Fruit fly (Drosophila melanogaster): ENCODE measurements around the gene rtp.

rtp gene

DNA sequence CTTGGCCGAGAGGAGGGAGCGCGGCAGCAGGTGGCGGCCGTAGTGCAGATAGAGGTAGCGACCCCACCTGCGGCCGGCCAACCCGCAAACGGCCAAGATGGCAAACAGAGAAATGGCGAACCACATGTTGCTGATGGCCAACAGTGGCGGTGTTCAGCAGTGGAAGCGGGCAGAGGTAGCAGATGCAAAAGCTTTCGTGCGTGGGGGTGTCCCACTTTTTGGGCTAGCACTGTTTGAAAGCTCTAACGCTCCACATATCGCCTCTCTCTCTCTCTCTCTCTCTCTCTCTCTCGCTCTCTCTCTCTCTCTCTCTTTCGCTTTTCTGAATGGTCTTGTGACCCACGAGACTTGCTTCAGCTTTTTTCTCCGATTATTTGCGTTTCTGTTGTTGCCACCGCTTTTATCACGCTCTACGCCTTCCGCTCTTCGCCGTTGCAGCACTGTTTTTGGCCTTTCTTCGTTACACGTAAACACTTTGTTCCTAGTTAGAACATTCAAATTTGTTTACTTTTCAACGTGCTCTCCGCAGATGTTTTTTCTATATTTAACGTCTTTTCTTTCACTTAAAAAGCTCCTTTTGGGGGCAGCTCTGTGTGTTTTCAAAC, 45.7 kb upstream of the rtp start (continued):
- TF ChIP-seq Vsx2 (GFP tag; optimal IDR thresholded peaks at IDR 0.05; ENCODE audit: partially characterized antibody) (peak; percentile 66), Dfd (GFP tag; optimal IDR thresholded peaks at IDR 0.05) (no peak), Rel (GFP tag; optimal IDR thresholded peaks at IDR 0.05) (peak; percentile 19), Rel (tag; optimal IDR thresholded peaks at IDR 0.05) (peak; percentile 54), sv (GFP tag; optimal IDR thresholded peaks at IDR 0.05) (no peak), foxo (GFP tag; optimal IDR thresholded peaks at IDR 0.05) (peak in 1 of 2 experiments; percentile 20), CG32264 (GFP tag; optimal IDR thresholded peaks at IDR 0.05) (no peak)

DNA sequence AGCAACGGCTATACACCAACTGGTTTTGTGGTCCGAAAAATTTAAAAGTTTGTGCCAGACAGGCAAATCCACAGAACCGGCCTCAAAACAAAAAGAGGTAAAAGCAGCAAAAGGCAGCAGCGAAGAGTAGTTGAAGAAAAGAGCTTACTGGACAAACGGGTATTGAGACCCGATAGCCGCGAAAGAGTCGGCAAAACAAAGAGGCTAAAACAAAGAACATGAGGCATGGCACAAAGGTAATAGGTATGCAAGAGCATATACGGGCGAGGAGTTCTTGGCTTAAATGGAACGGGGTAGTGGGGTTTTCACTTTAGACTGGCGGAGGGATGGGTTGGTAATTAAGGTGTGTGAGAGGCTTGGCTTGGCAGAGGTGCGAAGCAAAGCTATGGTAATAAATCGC, 44.0 kb upstream of the rtp start:
- TF ChIP-seq lola (GFP tag; optimal IDR thresholded peaks at IDR 0.05), result no peak
- peak; percentile 80 for TF ChIP-seq Dif (GFP tag; optimal IDR thresholded peaks at IDR 0.05; ENCODE audit: partially characterized antibody)
- TF ChIP-seq Hr78 (GFP tag; optimal IDR thresholded peaks at IDR 0.05), result no peak
- peak; percentile 2 for TF ChIP-seq Hr83 (GFP tag; optimal IDR thresholded peaks at IDR 0.05; ENCODE audit: poor library complexity, severe bottlenecking)
- TF ChIP-seq brk (GFP tag; optimal IDR thresholded peaks at IDR 0.05), result no peak
- TF ChIP-seq h (GFP tag; optimal IDR thresholded peaks at IDR 0.05), result peak; percentile 56
- TF ChIP-seq dl (GFP tag; optimal IDR thresholded peaks at IDR 0.05; ENCODE audit: insufficient read depth in 1 of 2, partially characterized antibody in 2 of 2), result peak; percentile 55 to 64
- TF ChIP-seq Rel (GFP tag; optimal IDR thresholded peaks at IDR 0.05), result no peak
- peak; percentile 43 for TF ChIP-seq Rel (tag; optimal IDR thresholded peaks at IDR 0.05)
- TF ChIP-seq dsf (GFP tag; optimal IDR thresholded peaks at IDR 0.05; ENCODE audit: borderline replicate concordance), result no peak
- TF ChIP-seq Hnf4 (GFP tag; optimal IDR thresholded peaks at IDR 0.05), result peak; percentile 57
- TF ChIP-seq CG32264 (GFP tag; optimal IDR thresholded peaks at IDR 0.05), result no peak
- TF ChIP-seq Abd-B (GFP tag; optimal IDR thresholded peaks at IDR 0.05), result no peak
- peak; percentile 89 for TF ChIP-seq Vsx2 (GFP tag; optimal IDR thresholded peaks at IDR 0.05; ENCODE audit: partially characterized antibody)
- peak; percentile 37 for TF ChIP-seq rgr (GFP tag; optimal IDR thresholded peaks at IDR 0.05)
- TF ChIP-seq N (GFP tag; optimal IDR thresholded peaks at IDR 0.05), result no peak
- TF ChIP-seq sv (GFP tag; optimal IDR thresholded peaks at IDR 0.05), result no peak
- TF ChIP-seq Dfd (GFP tag; optimal IDR thresholded peaks at IDR 0.05), result no peak
- TF ChIP-seq fru (GFP tag; optimal IDR thresholded peaks at IDR 0.05), result peak; percentile 47
- no peak for TF ChIP-seq Myc (optimal IDR thresholded peaks at IDR 0.05)
- peak; percentile 98 for TF ChIP-seq psq (GFP tag; optimal IDR thresholded peaks at IDR 0.05)
- no peak for TF ChIP-seq usp (GFP tag; optimal IDR thresholded peaks at IDR 0.05)
- peak; percentile 53 for TF ChIP-seq sage (GFP tag; optimal IDR thresholded peaks at IDR 0.05)
- TF ChIP-seq CrebA (GFP tag; optimal IDR thresholded peaks at IDR 0.05; ENCODE audit: borderline replicate concordance), result peak; percentile 81
- no peak for TF ChIP-seq pan (optimal IDR thresholded peaks at IDR 0.05)
- TF ChIP-seq Mio (GFP tag; optimal IDR thresholded peaks at IDR 0.05), result peak; percentile 1
- peak in 1 of 2 experiments; percentile 56 for TF ChIP-seq foxo (GFP tag; optimal IDR thresholded peaks at IDR 0.05)
- no peak for TF ChIP-seq GATAd (GFP tag; optimal IDR thresholded peaks at IDR 0.05)
- peak; percentile 12 for TF ChIP-seq br (GFP tag; optimal IDR thresholded peaks at IDR 0.05)
- TF ChIP-seq tai (GFP tag; optimal IDR thresholded peaks at IDR 0.05), result no peak
- no peak for TF ChIP-seq Jra (GFP tag; optimal IDR thresholded peaks at IDR 0.05)
- peak; percentile 38 for TF ChIP-seq Sp1 (GFP tag; optimal IDR thresholded peaks at IDR 0.05)
- TF ChIP-seq woc (GFP tag; optimal IDR thresholded peaks at IDR 0.05), result peak; percentile 74
- no peak for TF ChIP-seq dmrt93B (GFP tag; optimal IDR thresholded peaks at IDR 0.05)
- peak; percentile 29 for TF ChIP-seq HLH106 (tag; optimal IDR thresholded peaks at IDR 0.05)
- no peak for TF ChIP-seq jim (GFP tag; optimal IDR thresholded peaks at IDR 0.05)
- no peak for TF ChIP-seq CG9705 (GFP tag; optimal IDR thresholded peaks at IDR 0.05)
- peak; percentile 53 for TF ChIP-seq ey (GFP tag; optimal IDR thresholded peaks at IDR 0.05)
- peak; percentile 29 for TF ChIP-seq OdsH (GFP tag; optimal IDR thresholded peaks at IDR 0.05)

DNA sequence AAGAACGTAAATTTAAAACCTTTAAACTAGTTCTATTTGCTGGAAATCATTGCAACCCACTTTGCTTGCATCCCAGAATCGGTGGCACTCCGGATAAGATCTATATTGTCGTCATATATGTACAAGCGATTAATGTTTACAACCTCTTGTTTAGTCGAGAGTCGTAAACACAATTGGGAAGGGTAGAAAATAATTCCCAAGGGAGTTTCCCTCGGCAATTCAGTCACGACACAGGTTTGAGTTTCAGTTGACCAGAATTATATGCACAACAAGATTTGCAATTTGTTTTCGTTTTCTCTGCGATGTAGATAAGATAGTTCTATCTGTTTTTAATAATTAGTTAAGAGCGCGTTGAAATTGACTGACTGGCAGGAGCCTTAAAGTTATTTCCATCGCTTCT, 43.3 kb upstream of the rtp start:
- TF ChIP-seq Rel (GFP tag; optimal IDR thresholded peaks at IDR 0.05) (no peak), Rel (tag; optimal IDR thresholded peaks at IDR 0.05) (peak; percentile 66), Dif (GFP tag; optimal IDR thresholded peaks at IDR 0.05; ENCODE audit: partially characterized antibody) (no peak), CG32264 (GFP tag; optimal IDR thresholded peaks at IDR 0.05) (no peak), Hr83 (GFP tag; optimal IDR thresholded peaks at IDR 0.05; ENCODE audit: poor library complexity, severe bottlenecking) (no peak)

Data from whole organism, wandering third instar larva.